5 worm cellular contexts compared by ENCODE assay signal in genomic region chrX:2364703-2365299, ce11.
TF ChIP-seq lines count a peak whose summit lies in the region.

No protein-coding gene starts in this region.

TF ChIP-seq in whole organism, L1 larva, 84 proteins besides CTCF, POLR2A, EP300 and RAD21 (continued from another document and continues in another):
- TF ChIP-seq nhr-20 (tag; optimal IDR thresholded peaks at IDR 0.05; lab: Kevin White, UChicago) (peak; percentile 87), C04F5.9 (tag; optimal IDR thresholded peaks at IDR 0.05; lab: Kevin White, UChicago) (peak; percentile 38), C16A3.4 (tag; optimal IDR thresholded peaks at IDR 0.05; lab: Kevin White, UChicago) (peak; percentile 85), nhr-77 (tag; optimal IDR thresholded peaks at IDR 0.05; lab: Kevin White, UChicago) (peak; percentile 85), ets-5 (GFP tag; IDR thresholded peaks at IDR 0.05; lab: Robert Waterston, UW) (no peak), aly-2 (tag; optimal IDR thresholded peaks at IDR 0.05; lab: Kevin White, UChicago) (peak; percentile 50), blmp-1 (tag; optimal IDR thresholded peaks at IDR 0.05; lab: Kevin White, UChicago) (no peak), egl-13 (tag; optimal IDR thresholded peaks at IDR 0.05; lab: Kevin White, UChicago) (peak; percentile 61), unc-86 (tag; optimal IDR thresholded peaks at IDR 0.05; lab: Kevin White, UChicago) (no peak), alr-1 (tag; optimal IDR thresholded peaks at IDR 0.05; lab: Kevin White, UChicago; ENCODE audit: borderline replicate concordance) (no peak), nhr-90 (tag; optimal IDR thresholded peaks at IDR 0.05; lab: Kevin White, UChicago; ENCODE audit: poor library complexity) (peak; percentile 97), nhr-85 (tag; lab: Kevin White, UChicago) (peak; percentile 94), egl-27 (tag; optimal IDR thresholded peaks at IDR 0.05; lab: Kevin White, UChicago) (no peak), hpl-2 (GFP tag; optimal IDR thresholded peaks at IDR 0.05; lab: Kevin White, UChicago) (peak; percentile 96), ceh-90 (tag; optimal IDR thresholded peaks at IDR 0.05; lab: Kevin White, UChicago) (no peak), xbp-1 (tag; optimal IDR thresholded peaks at IDR 0.05; lab: Kevin White, UChicago) (peak; percentile 73), ceh-63 (GFP tag; optimal IDR thresholded peaks at IDR 0.05; lab: Kevin White, UChicago) (no peak), efl-1 (optimal IDR thresholded peaks at IDR 0.05; lab: Kevin White, UChicago) (peak; percentile 55 to 62), efl-1 (GFP tag; optimal IDR thresholded peaks at IDR 0.05 in 1 of 2; lab: Kevin White, UChicago) (peak in 1 of 2 experiments; percentile 94), isw-1 (GFP tag; IDR thresholded peaks at IDR 0.05; lab: Robert Waterston, UW) (peak; percentile 48), elt-3 (tag; optimal IDR thresholded peaks at IDR 0.05; lab: Kevin White, UChicago) (peak in 5 of 6 experiments; percentile 32 to 96 (median 77)), ceh-88 (GFP tag; IDR thresholded peaks at IDR 0.05; lab: Robert Waterston, UW) (peak; percentile 81), unc-130 (tag; optimal IDR thresholded peaks at IDR 0.05; lab: Kevin White, UChicago) (no peak), fkh-8 (tag; optimal IDR thresholded peaks at IDR 0.05; lab: Kevin White, UChicago) (peak; percentile 89), jun-1 (tag; optimal IDR thresholded peaks at IDR 0.05; lab: Kevin White, UChicago) (peak; percentile 94), nhr-47 (tag; optimal IDR thresholded peaks at IDR 0.05; lab: Kevin White, UChicago) (peak; percentile 96)

TF ChIP-seq in whole organism, L2 larva, 48 proteins besides CTCF, POLR2A, EP300 and RAD21 (continued from another document):
- peak; percentile 58 for TF ChIP-seq unc-55 (GFP tag; optimal IDR thresholded peaks at IDR 0.05; lab: Kevin White, UChicago)
- no peak for TF ChIP-seq unc-62 (GFP tag; optimal IDR thresholded peaks at IDR 0.05; lab: Kevin White, UChicago)
- TF ChIP-seq ceh-82 (tag; optimal IDR thresholded peaks at IDR 0.05; lab: Kevin White, UChicago): peak; percentile 79
- peak; percentile 76 for TF ChIP-seq dmd-4 (tag; optimal IDR thresholded peaks at IDR 0.05; lab: Kevin White, UChicago)
- TF ChIP-seq lin-39 (tag; optimal IDR thresholded peaks at IDR 0.05; lab: Kevin White, UChicago): no peak
- peak; percentile 97 for TF ChIP-seq nhr-25 (tag; optimal IDR thresholded peaks at IDR 0.05; lab: Kevin White, UChicago)
- peak; percentile 89 for TF ChIP-seq nhr-6 (tag; optimal IDR thresholded peaks at IDR 0.05; lab: Kevin White, UChicago)
- TF ChIP-seq skn-1 (tag; optimal IDR thresholded peaks at IDR 0.05; lab: Kevin White, UChicago): peak; percentile 86
- TF ChIP-seq mab-5 (tag; optimal IDR thresholded peaks at IDR 0.05; lab: Kevin White, UChicago): peak; percentile 53

TF ChIP-seq in whole organism, L3 larva, 47 proteins besides CTCF, POLR2A, EP300 and RAD21 (continued from another document):
- TF ChIP-seq fkh-10 (GFP tag; optimal IDR thresholded peaks at IDR 0.05; lab: Kevin White, UChicago) (no peak), tbx-2 (tag; optimal IDR thresholded peaks at IDR 0.05; lab: Kevin White, UChicago) (peak; percentile 96), skn-1 (tag; optimal IDR thresholded peaks at IDR 0.05; lab: Kevin White, UChicago) (peak; percentile 90), ama-1 (optimal IDR thresholded peaks at IDR 0.05; lab: Kevin White, UChicago) (no peak), ztf-11 (tag; optimal IDR thresholded peaks at IDR 0.05; lab: Kevin White, UChicago) (no peak)

TF ChIP-seq in whole organism, L4 larva, 104 proteins besides CTCF, POLR2A, EP300 and RAD21 (continued from another document and continues in another):
- TF ChIP-seq zfp-2 (tag; optimal IDR thresholded peaks at IDR 0.05; lab: Kevin White, UChicago) (peak; percentile 64), T26A8.4 (GFP tag; IDR thresholded peaks at IDR 0.05; lab: Robert Waterston, UW) (peak; percentile 97), daf-19 (GFP tag; conservative IDR thresholded peaks at IDR 0.05; lab: Robert Waterston, UW) (peak; percentile 71; the same call in 1 of the 2 replicates), nhr-76 (tag; optimal IDR thresholded peaks at IDR 0.05; lab: Kevin White, UChicago) (peak; percentile 67), Y75B8A.6 (GFP tag; IDR thresholded peaks at IDR 0.05; lab: Robert Waterston, UW) (no peak; the same call in 1 of the 2 replicates), egl-27 (tag; optimal IDR thresholded peaks at IDR 0.05; lab: Kevin White, UChicago) (no peak), F37D6.2 (tag; optimal IDR thresholded peaks at IDR 0.05; lab: Kevin White, UChicago) (peak; percentile 94), mep-1 (tag; optimal IDR thresholded peaks at IDR 0.05; lab: Kevin White, UChicago) (peak; percentile 99), jun-1 (tag; optimal IDR thresholded peaks at IDR 0.05; lab: Kevin White, UChicago) (peak; percentile 94), nhr-102 (tag; optimal IDR thresholded peaks at IDR 0.05; lab: Kevin White, UChicago) (peak; percentile 98), skn-1 (tag; optimal IDR thresholded peaks at IDR 0.05; lab: Kevin White, UChicago) (no peak), nhr-25 (tag; optimal IDR thresholded peaks at IDR 0.05; lab: Kevin White, UChicago; ENCODE audit: borderline replicate concordance, insufficient read depth) (peak; percentile 13), nhr-11 (tag; optimal IDR thresholded peaks at IDR 0.05; lab: Kevin White, UChicago) (peak; percentile 70), ceh-82 (tag; optimal IDR thresholded peaks at IDR 0.05; lab: Kevin White, UChicago) (peak; percentile 52), pqm-1 (tag; optimal IDR thresholded peaks at IDR 0.05; lab: Kevin White, UChicago) (no peak), ama-1 (optimal IDR thresholded peaks at IDR 0.05; lab: Kevin White, UChicago) (no peak), Y5F2A.4 (GFP tag; optimal IDR thresholded peaks at IDR 0.05; lab: Kevin White, UChicago) (no peak), spr-1 (tag; optimal IDR thresholded peaks at IDR 0.05; lab: Kevin White, UChicago) (peak; percentile 95), madf-5 (GFP tag; IDR thresholded peaks at IDR 0.05; lab: Robert Waterston, UW) (no peak), unc-39 (tag; optimal IDR thresholded peaks at IDR 0.05; lab: Kevin White, UChicago) (no peak), hlh-30 (tag; optimal IDR thresholded peaks at IDR 0.05; lab: Kevin White, UChicago; ENCODE audit: insufficient read depth) (peak; percentile 91), pha-4 (GFP tag; IDR thresholded peaks at IDR 0.05; lab: Robert Waterston, UW) (peak; percentile 80), pha-4 (tag; optimal IDR thresholded peaks at IDR 0.05; lab: Kevin White, UChicago) (no peak), nhr-42 (GFP tag; IDR thresholded peaks at IDR 0.05; lab: Robert Waterston, UW) (peak; percentile 95), madf-9 (GFP tag; conservative IDR thresholded peaks at IDR 0.05; lab: Robert Waterston, UW) (peak; percentile 87), mxl-2 (GFP tag; conservative IDR thresholded peaks at IDR 0.05; lab: Robert Waterston, UW) (no peak), hmg-1.1 (GFP tag; IDR thresholded peaks at IDR 0.05; lab: Robert Waterston, UW) (peak; percentile 98), tag-97 (GFP tag; IDR thresholded peaks at IDR 0.05; lab: Robert Waterston, UW) (0 out of 2 replicates have a peak, but pooled peaks have one; percentile 10), lin-13 (GFP tag; optimal IDR thresholded peaks at IDR 0.05; lab: Kevin White, UChicago) (peak; percentile 63), nhr-111 (GFP tag; optimal IDR thresholded peaks at IDR 0.05; lab: Kevin White, UChicago) (no peak), nhr-77 (tag; optimal IDR thresholded peaks at IDR 0.05; lab: Kevin White, UChicago) (peak; percentile 99), sdz-12 (GFP tag; optimal IDR thresholded peaks at IDR 0.05; lab: Kevin White, UChicago) (no peak), zfp-3 (GFP tag; conservative IDR thresholded peaks at IDR 0.05; lab: Robert Waterston, UW) (peak; percentile 84), R02D3.7 (tag; optimal IDR thresholded peaks at IDR 0.05; lab: Kevin White, UChicago) (no peak), lir-3 (tag; optimal IDR thresholded peaks at IDR 0.05; lab: Kevin White, UChicago) (peak; percentile 67), daf-8 (GFP tag; IDR thresholded peaks at IDR 0.05; lab: Robert Waterston, UW) (no peak), ztf-11 (tag; optimal IDR thresholded peaks at IDR 0.05; lab: Kevin White, UChicago) (peak; percentile 4), nhr-237 (tag; optimal IDR thresholded peaks at IDR 0.05; lab: Kevin White, UChicago) (peak; percentile 75), ztf-7 (tag; optimal IDR thresholded peaks at IDR 0.05; lab: Kevin White, UChicago) (peak; percentile 94), nhr-10 (tag; optimal IDR thresholded peaks at IDR 0.05; lab: Kevin White, UChicago) (peak; percentile 84), lin-39 (tag; optimal IDR thresholded peaks at IDR 0.05; lab: Kevin White, UChicago) (no peak), lin-1 (GFP tag; IDR thresholded peaks at IDR 0.05; lab: Robert Waterston, UW) (peak; percentile 70; the same call in 1 of the 2 replicates), egl-43 (GFP tag; IDR thresholded peaks at IDR 0.05; lab: Robert Waterston, UW) (0 out of 2 replicates have a peak, but pooled peaks have one; percentile 42), F44E2.7 (GFP tag; IDR thresholded peaks at IDR 0.05; lab: Robert Waterston, UW) (no peak), F26F4.8 (GFP tag; conservative IDR thresholded peaks at IDR 0.05; lab: Robert Waterston, UW) (no peak), ceh-44 (GFP tag; IDR thresholded peaks at IDR 0.05; lab: Robert Waterston, UW) (no peak), daf-12 (tag; optimal IDR thresholded peaks at IDR 0.05; lab: Kevin White, UChicago) (no peak), gei-8 (GFP tag; optimal IDR thresholded peaks at IDR 0.05; lab: Kevin White, UChicago) (no peak)

TF ChIP-seq in whole organism, young adult, 124 proteins besides CTCF, POLR2A, EP300 and RAD21 (continued from another document):
- TF ChIP-seq dpl-1 (GFP tag; optimal IDR thresholded peaks at IDR 0.05; lab: Kevin White, UChicago) (no peak), attf-6 (GFP tag; IDR thresholded peaks at IDR 0.05; lab: Robert Waterston, UW) (no peak), lin-35 (GFP tag; optimal IDR thresholded peaks at IDR 0.05; lab: Kevin White, UChicago) (peak in 2 of 3 experiments; percentile 50 to 91), F39B2.1 (GFP tag; IDR thresholded peaks at IDR 0.05; lab: Robert Waterston, UW) (no peak), lsl-1 (GFP tag; optimal IDR thresholded peaks at IDR 0.05; lab: Kevin White, UChicago) (no peak), ceh-27 (GFP tag; optimal IDR thresholded peaks at IDR 0.05; lab: Kevin White, UChicago) (peak; percentile 67), repo-1 (tag; optimal IDR thresholded peaks at IDR 0.05; lab: Kevin White, UChicago) (peak; percentile 93), lin-26 (GFP tag; IDR thresholded peaks at IDR 0.05; lab: Robert Waterston, UW) (no peak), aptf-2 (GFP tag; conservative IDR thresholded peaks at IDR 0.05; lab: Robert Waterston, UW) (no peak), Y67H2A.10 (GFP tag; conservative IDR thresholded peaks at IDR 0.05; lab: Robert Waterston, UW) (no peak), ztf-3 (GFP tag; optimal IDR thresholded peaks at IDR 0.05; lab: Kevin White, UChicago) (peak; percentile 52), D2030.7 (GFP tag; IDR thresholded peaks at IDR 0.05; lab: Robert Waterston, UW) (no peak), ZK185.1 (tag; optimal IDR thresholded peaks at IDR 0.05; lab: Kevin White, UChicago; ENCODE audit: poor library complexity, severe bottlenecking) (peak; percentile 94), bed-2 (GFP tag; IDR thresholded peaks at IDR 0.05; lab: Robert Waterston, UW) (no peak), cebp-2 (GFP tag; IDR thresholded peaks at IDR 0.05; lab: Robert Waterston, UW) (no peak), tbp1 (GFP tag; optimal IDR thresholded peaks at IDR 0.05; lab: Kevin White, UChicago) (peak; percentile 71), atf-7 (tag; optimal IDR thresholded peaks at IDR 0.05; lab: Kevin White, UChicago) (peak; percentile 62), nfyb-1 (GFP tag; IDR thresholded peaks at IDR 0.05; lab: Robert Waterston, UW) (peak; percentile 88), ccch-3 (GFP tag; optimal IDR thresholded peaks at IDR 0.05; lab: Kevin White, UChicago) (peak; percentile 60), tbx-9 (tag; optimal IDR thresholded peaks at IDR 0.05; lab: Kevin White, UChicago; ENCODE audit: borderline replicate concordance) (no peak), ztf-26 (tag; optimal IDR thresholded peaks at IDR 0.05; lab: Kevin White, UChicago) (peak; percentile 98), hlh-26 (GFP tag; conservative IDR thresholded peaks at IDR 0.05; lab: Robert Waterston, UW) (no peak), unc-130 (GFP tag; optimal IDR thresholded peaks at IDR 0.05; lab: Kevin White, UChicago) (peak; percentile 9), madf-3 (GFP tag; IDR thresholded peaks at IDR 0.05; lab: Robert Waterston, UW) (no peak), snpc-4 (GFP tag; optimal IDR thresholded peaks at IDR 0.05; lab: Kevin White, UChicago) (no peak), snpc-4 (tag; optimal IDR thresholded peaks at IDR 0.05; lab: Kevin White, UChicago) (peak in 3 of 4 experiments; percentile 56 to 68 (median 67)), dox-1 (GFP tag; IDR thresholded peaks at IDR 0.05; lab: Robert Waterston, UW) (peak; percentile 86), B0035.1 (tag; optimal IDR thresholded peaks at IDR 0.05; lab: Kevin White, UChicago) (peak; percentile 81), K12H6.12 (tag; optimal IDR thresholded peaks at IDR 0.05; lab: Kevin White, UChicago) (peak; percentile 68), ama-1 (optimal IDR thresholded peaks at IDR 0.05; lab: Kevin White, UChicago) (no peak), ama-1 (GFP tag; optimal IDR thresholded peaks at IDR 0.05; lab: Kevin White, UChicago) (no peak), ceh-58 (GFP tag; IDR thresholded peaks at IDR 0.05; lab: Robert Waterston, UW) (no peak), lag-1 (GFP tag; IDR thresholded peaks at IDR 0.05; lab: Robert Waterston, UW) (no peak), lsy-27 (tag; optimal IDR thresholded peaks at IDR 0.05; lab: Kevin White, UChicago; ENCODE audit: borderline replicate concordance, insufficient read depth) (no peak), snpc-1.1 (tag; optimal IDR thresholded peaks at IDR 0.05; lab: Kevin White, UChicago; ENCODE audit: insufficient read depth) (no peak), F10E7.11 (tag; optimal IDR thresholded peaks at IDR 0.05; lab: Kevin White, UChicago) (peak; percentile 1), ztf-6 (GFP tag; IDR thresholded peaks at IDR 0.05; lab: Robert Waterston, UW) (no peak), ztf-22 (GFP tag; optimal IDR thresholded peaks at IDR 0.05; lab: Kevin White, UChicago) (peak; percentile 33), F55B11.4 (tag; optimal IDR thresholded peaks at IDR 0.05; lab: Kevin White, UChicago; ENCODE audit: borderline replicate concordance, insufficient read depth) (no peak), ztf-25 (GFP tag; IDR thresholded peaks at IDR 0.05; lab: Robert Waterston, UW) (no peak), F22D6.2 (tag; optimal IDR thresholded peaks at IDR 0.05; lab: Kevin White, UChicago) (peak; percentile 89), sptf-2 (GFP tag; optimal IDR thresholded peaks at IDR 0.05; lab: Kevin White, UChicago) (no peak), lir-1 (GFP tag; conservative IDR thresholded peaks at IDR 0.05; lab: Robert Waterston, UW) (no peak), fkh-3 (tag; optimal IDR thresholded peaks at IDR 0.05; lab: Kevin White, UChicago) (no peak), xnd-1 (tag; optimal IDR thresholded peaks at IDR 0.05; lab: Kevin White, UChicago) (no peak), nhr-90 (tag; optimal IDR thresholded peaks at IDR 0.05; lab: Kevin White, UChicago) (no peak), tlf-1 (GFP tag; optimal IDR thresholded peaks at IDR 0.05; lab: Kevin White, UChicago) (peak; percentile 91), pha-4 (tag; optimal IDR thresholded peaks at IDR 0.05; lab: Kevin White, UChicago) (no peak), gei-17 (GFP tag; optimal IDR thresholded peaks at IDR 0.05; lab: Kevin White, UChicago) (peak; percentile 96), madf-10 (tag; optimal IDR thresholded peaks at IDR 0.05; lab: Kevin White, UChicago) (peak; percentile 87), Y53F4B.3 (GFP tag; IDR thresholded peaks at IDR 0.05; lab: Robert Waterston, UW) (no peak), sea-2 (GFP tag; IDR thresholded peaks at IDR 0.05; lab: Robert Waterston, UW) (no peak), ets-4 (GFP tag; optimal IDR thresholded peaks at IDR 0.05; lab: Kevin White, UChicago) (no peak), Y79H2A.3 (GFP tag; conservative IDR thresholded peaks at IDR 0.05; lab: Robert Waterston, UW) (no peak), B0336.3 (GFP tag; IDR thresholded peaks at IDR 0.05; lab: Robert Waterston, UW) (peak; percentile 93)
